Worm (Caenorhabditis elegans) whole organism, L4/young adult: ENCODE measurements around the gene Y6G8.14.

Experiments
- W03F9.2 ChIP-seq: fragments of 150-350 bp; optimal IDR thresholded peaks from 2 replicates; lab custom pipeline; 2014; ENCODE audit warnings: missing biosample characterization, missing genetic modification characterization
- him-1 ChIP-seq: sonication (generic microtip); optimal IDR thresholded peaks from 2 replicates; lab custom pipeline; 2016; ENCODE audit warnings: missing genotype, missing genetic modification reagents, missing genetic modification characterization, missing compliant biosample characterization

- no peak for TF ChIP-seq him-1 (tag; lab: Kevin White, UChicago)
- TF ChIP-seq W03F9.2 (tag; lab: Kevin White, UChicago), result no peak
Observed at ce11 chrV:17659228-17659627, 45.1 kb upstream of the Y6G8.14 start, which contains the start of gene fbxa-108.
